Fruit fly (Drosophila melanogaster) whole organism, wandering third instar larva: ENCODE measurements around the gene mora.
A peak's percentile ranks its signal among the peaks of the same experiment; 100 is the strongest.

Experiments used
- Abd-B ChIP-seq: fragments of >200 bp; optimal IDR thresholded peaks from 2 replicates; lab custom pipeline; 2017; ENCODE audit warnings: missing biosample characterization, missing genetic modification characterization
- CG9705 ChIP-seq: fragments of 200-800 bp; sonication (Bioruptor generic); optimal IDR thresholded peaks from 2 replicates; lab custom pipeline; 2018; ENCODE audit warnings: missing biosample characterization, mild to moderate bottlenecking, missing genetic modification characterization
- Dif ChIP-seq: fragments of 200-275, 200-300 bp; sonication (Bioruptor generic); optimal IDR thresholded peaks from 2 replicates; lab custom pipeline; 2018; ENCODE audit warnings: missing biosample characterization, missing genetic modification characterization; ENCODE audit not compliant: partially characterized antibody
- GATAd ChIP-seq: sonication (Bioruptor generic); optimal IDR thresholded peaks from 2 replicates; lab custom pipeline; 2016; ENCODE audit warnings: missing biosample characterization, missing genetic modification characterization
- HLH106 ChIP-seq: fragments of 200-800 bp; optimal IDR thresholded peaks from 3 replicates; lab custom pipeline; 2019; ENCODE audit warnings: missing biosample characterization, mild to moderate bottlenecking, missing genetic modification characterization, moderate library complexity
- Hnf4 ChIP-seq: fragments of 200-800 bp; sonication (Bioruptor generic); optimal IDR thresholded peaks from 2 replicates; lab custom pipeline; 2016; ENCODE audit warnings: missing biosample characterization, mild to moderate bottlenecking, missing genetic modification characterization
- Hr83 ChIP-seq: fragments of 200-300 bp; sonication (Bioruptor generic); optimal IDR thresholded peaks from 2 replicates; lab custom pipeline; 2016; ENCODE audit warnings: missing biosample characterization, mild to moderate bottlenecking, missing genetic modification characterization, moderate library complexity; ENCODE audit not compliant: poor library complexity, severe bottlenecking
- Jra ChIP-seq: sonication (Bioruptor generic); optimal IDR thresholded peaks from 2 replicates; lab custom pipeline; 2016; ENCODE audit warnings: missing biosample characterization, missing genetic modification characterization
- Mio ChIP-seq: sonication (Bioruptor generic); optimal IDR thresholded peaks from 2 replicates; lab custom pipeline; 2016; ENCODE audit warnings: missing biosample characterization, missing genetic modification characterization
- Myc ChIP-seq: fragments of >200 bp; optimal IDR thresholded peaks from 2 replicates; lab custom pipeline; 2017
- N ChIP-seq: fragments of >200 bp; optimal IDR thresholded peaks from 2 replicates; lab custom pipeline; 2018; ENCODE audit warnings: missing biosample characterization, missing external identifiers, missing genetic modification characterization
- OdsH ChIP-seq: fragments of 200-800 bp; sonication (Bioruptor generic); optimal IDR thresholded peaks from 2 replicates; lab custom pipeline; 2016; ENCODE audit warnings: missing biosample characterization, mild to moderate bottlenecking, missing genetic modification characterization
- Rel ChIP-seq, 2 experiments: fragments of 200-800 bp; sonication (Bioruptor generic) in 1 of 2; optimal IDR thresholded peaks; 2 replicates in 1 of 2; 3 replicates in 1 of 2; lab custom pipeline; 2016 to 2019; ENCODE audit warnings: mild to moderate bottlenecking in 2 of 2, missing biosample characterization in 2 of 2, missing genetic modification characterization in 2 of 2, moderate library complexity in 1 of 2
- Sp1 ChIP-seq: fragments of 200-800 bp; sonication (Bioruptor generic); optimal IDR thresholded peaks from 3 replicates; lab custom pipeline; 2019; ENCODE audit warnings: missing biosample characterization, mild to moderate bottlenecking, missing genetic modification characterization, moderate library complexity
- br ChIP-seq: fragments of 200-800 bp; sonication (Bioruptor generic); optimal IDR thresholded peaks from 2 replicates; lab custom pipeline; 2016; ENCODE audit warnings: missing biosample characterization, missing genetic modification characterization
- brk ChIP-seq: fragments of 200-800 bp; sonication (Bioruptor generic); optimal IDR thresholded peaks from 2 replicates; lab custom pipeline; 2016; ENCODE audit warnings: missing biosample characterization, mild to moderate bottlenecking, missing genetic modification characterization
- dl ChIP-seq, 2 experiments: fragments of 175-275, 200-275 bp in 1 of 2; fragments of 200-275 bp in 1 of 2; sonication (Bioruptor generic); optimal IDR thresholded peaks; lab custom pipeline; 2018; ENCODE audit warnings: mild to moderate bottlenecking in 2 of 2, missing biosample characterization in 2 of 2, missing genetic modification characterization in 2 of 2, moderate library complexity in 2 of 2; ENCODE audit not compliant: partially characterized antibody in 2 of 2, insufficient read depth in 1 of 2
- dmrt93B ChIP-seq: fragments of 200-800 bp; sonication (Bioruptor generic); optimal IDR thresholded peaks from 2 replicates; lab custom pipeline; 2018; ENCODE audit warnings: missing biosample characterization, mild to moderate bottlenecking, missing genetic modification characterization
- ey ChIP-seq: fragments of 200-800 bp; sonication (Bioruptor generic); optimal IDR thresholded peaks from 2 replicates; lab custom pipeline; 2016; ENCODE audit warnings: missing biosample characterization, missing genetic modification characterization
- foxo ChIP-seq, 2 experiments: fragments of 200-800 bp; sonication (Bioruptor generic); optimal IDR thresholded peaks; 2 replicates in 1 of 2; 3 replicates in 1 of 2; lab custom pipeline; 2016 to 2017; ENCODE audit warnings: missing biosample characterization in 2 of 2, missing genetic modification characterization in 2 of 2
- fru ChIP-seq: fragments of 200-800 bp; sonication (Bioruptor generic); optimal IDR thresholded peaks from 3 replicates; lab custom pipeline; 2016; ENCODE audit warnings: missing biosample characterization, mild to moderate bottlenecking, missing genetic modification characterization
- h ChIP-seq: fragments of 200-800 bp; sonication (Bioruptor generic); optimal IDR thresholded peaks from 3 replicates; lab custom pipeline; 2016; ENCODE audit warnings: missing biosample characterization, mild to moderate bottlenecking, missing genetic modification characterization
- lola ChIP-seq: fragments of >200 bp; optimal IDR thresholded peaks from 2 replicates; lab custom pipeline; 2017; ENCODE audit warnings: missing biosample characterization, missing genetic modification characterization
- pan ChIP-seq: fragments of >200 bp; optimal IDR thresholded peaks from 2 replicates; lab custom pipeline; 2017
- psq ChIP-seq: fragments of 200-800 bp; sonication (Bioruptor generic); optimal IDR thresholded peaks from 3 replicates; lab custom pipeline; 2017; ENCODE audit warnings: missing biosample characterization, mild to moderate bottlenecking, missing genetic modification characterization, moderate library complexity
- rgr ChIP-seq: fragments of 200-800 bp; sonication (Bioruptor generic); optimal IDR thresholded peaks from 3 replicates; lab custom pipeline; 2016; ENCODE audit warnings: missing biosample characterization, mild to moderate bottlenecking, missing genetic modification characterization
- sage ChIP-seq: fragments of 200-800 bp; sonication (Bioruptor generic); optimal IDR thresholded peaks from 2 replicates; lab custom pipeline; 2016; ENCODE audit warnings: missing biosample characterization, mild to moderate bottlenecking, missing genetic modification characterization
- sv ChIP-seq: fragments of 200-800 bp; sonication (Bioruptor generic); optimal IDR thresholded peaks from 3 replicates; lab custom pipeline; 2016; ENCODE audit warnings: missing biosample characterization, missing genetic modification characterization
- tai ChIP-seq: sonication (Bioruptor generic); optimal IDR thresholded peaks from 2 replicates; lab custom pipeline; 2016; ENCODE audit warnings: missing biosample characterization, missing genetic modification characterization
- usp ChIP-seq: fragments of >200 bp; optimal IDR thresholded peaks from 2 replicates; lab custom pipeline; 2017; ENCODE audit warnings: missing biosample characterization, missing genetic modification characterization

mora gene

DNA sequence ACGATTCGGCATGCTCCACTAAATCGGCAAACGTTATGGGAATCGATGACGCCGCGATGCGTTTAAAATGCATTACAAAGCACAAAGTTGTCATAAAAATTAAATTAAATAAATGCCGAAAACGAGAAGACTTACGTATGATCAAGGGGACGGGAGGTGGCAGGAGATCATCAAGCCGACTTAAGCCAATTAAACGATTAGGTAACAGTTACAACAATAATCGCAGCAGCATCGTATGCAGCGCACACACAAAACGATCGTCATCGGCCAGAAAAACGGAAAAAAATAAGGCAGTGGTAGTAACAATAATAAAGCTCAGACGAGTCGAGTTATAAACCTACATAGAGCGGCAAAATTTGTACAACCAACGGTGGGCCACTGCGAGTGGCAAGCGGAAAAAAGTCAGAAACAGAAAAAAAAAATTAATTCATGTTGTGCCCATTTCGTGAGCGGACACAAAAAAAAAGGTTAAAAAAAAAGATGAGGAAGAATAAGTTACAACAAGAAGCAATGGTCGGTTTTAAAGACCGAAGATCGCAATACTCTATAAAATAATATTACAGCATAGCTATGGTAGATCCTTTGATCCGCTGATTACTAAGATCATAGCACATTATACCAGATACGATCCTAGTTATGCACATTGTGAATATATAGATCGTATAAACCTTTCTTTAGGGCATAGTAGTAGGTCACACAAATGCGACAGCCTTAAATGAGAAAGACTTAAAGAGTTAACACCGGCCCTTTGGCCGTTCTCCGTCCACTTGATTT lies 20.4 kb downstream of the mora start:
- TF ChIP-seq fru (GFP tag; lab: Kevin White, UChicago) (peak; percentile 48), foxo (GFP tag; optimal IDR thresholded peaks at IDR 0.05; lab: Kevin White, UChicago) (peak in 1 of 2 experiments; percentile 9), ey (peak; percentile 1), rgr (GFP tag; lab: Kevin White, UChicago) (peak; percentile 2), h (GFP tag; lab: Kevin White, UChicago) (peak; percentile 42), N (GFP tag; lab: Kevin White, UChicago) (no peak)

DNA sequence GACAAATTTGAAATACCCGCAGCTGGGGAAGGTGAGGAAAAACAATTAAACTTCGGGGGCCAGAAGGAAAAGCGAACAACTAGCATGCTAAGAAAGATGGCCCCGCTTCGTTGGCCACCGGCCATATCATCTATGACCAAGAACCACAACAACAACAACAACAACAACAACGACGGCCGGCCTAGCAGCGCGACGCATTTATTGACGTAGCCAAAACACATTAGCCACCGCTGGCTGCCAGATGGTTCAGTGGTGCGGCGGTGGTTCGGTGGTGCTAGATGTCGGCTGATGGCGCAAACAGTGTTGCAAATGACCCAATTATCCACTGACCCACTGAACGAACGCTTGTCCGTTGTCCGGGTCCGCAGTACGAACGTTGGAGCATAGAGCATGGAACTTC lies 27.5 kb downstream of the mora start:
- TF ChIP-seq h (GFP tag; lab: Kevin White, UChicago) (no peak), Abd-B (GFP tag; lab: Kevin White, UChicago) (no peak), dmrt93B (GFP tag; lab: Kevin White, UChicago) (no peak), Mio (GFP tag; lab: Kevin White, UChicago) (no peak), sv (no peak), HLH106 (tag; lab: Kevin White, UChicago) (no peak), brk (GFP tag; lab: Kevin White, UChicago) (no peak), CG9705 (GFP tag; lab: Kevin White, UChicago) (no peak), OdsH (GFP tag; lab: Kevin White, UChicago) (no peak), tai (no peak), Jra (no peak)

DNA sequence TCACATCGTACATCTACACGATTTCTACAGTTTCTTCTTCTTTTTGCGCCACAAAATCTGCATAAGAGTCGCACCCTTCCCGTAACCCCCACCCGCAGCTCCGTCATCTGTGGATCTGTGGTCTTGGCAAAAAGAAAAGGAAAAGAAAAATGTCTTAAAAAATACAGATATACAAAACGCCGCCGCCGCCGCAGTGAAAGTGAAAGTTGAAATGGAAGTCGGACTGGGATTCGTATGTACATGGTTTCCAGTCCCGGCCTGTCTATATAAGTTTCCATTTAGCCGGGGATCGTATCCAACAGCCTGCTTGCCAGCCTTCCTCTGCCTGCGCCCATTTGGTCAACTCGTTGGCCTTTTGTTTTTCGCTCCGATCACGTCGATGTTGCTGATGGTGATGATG lies 29.9 kb downstream of the mora start:
- TF ChIP-seq Hr83 (GFP tag; lab: Kevin White, UChicago) (no peak), Myc (lab: Kevin White, UChicago) (no peak), Dif (no peak), pan (lab: Kevin White, UChicago) (no peak), Rel (GFP tag; optimal IDR thresholded peaks at IDR 0.05; lab: Kevin White, UChicago) (no peak), Rel (tag; optimal IDR thresholded peaks at IDR 0.05; lab: Kevin White, UChicago) (no peak), usp (GFP tag; lab: Kevin White, UChicago) (no peak), CG9705 (GFP tag; lab: Kevin White, UChicago) (no peak), h (GFP tag; lab: Kevin White, UChicago) (no peak), lola (GFP tag; lab: Kevin White, UChicago) (no peak), Hnf4 (GFP tag; lab: Kevin White, UChicago) (no peak), dl (GFP tag; optimal IDR thresholded peaks at IDR 0.05; lab: Kevin White, UChicago; ENCODE audit: insufficient read depth in 1 of 2, partially characterized antibody in 2 of 2) (no peak), GATAd (GFP tag; lab: Kevin White, UChicago) (no peak), sage (no peak), Mio (GFP tag; lab: Kevin White, UChicago) (no peak), N (GFP tag; lab: Kevin White, UChicago) (no peak), sv (no peak), Sp1 (GFP tag; lab: Kevin White, UChicago) (no peak), rgr (GFP tag; lab: Kevin White, UChicago) (no peak), dmrt93B (GFP tag; lab: Kevin White, UChicago) (no peak)

DNA sequence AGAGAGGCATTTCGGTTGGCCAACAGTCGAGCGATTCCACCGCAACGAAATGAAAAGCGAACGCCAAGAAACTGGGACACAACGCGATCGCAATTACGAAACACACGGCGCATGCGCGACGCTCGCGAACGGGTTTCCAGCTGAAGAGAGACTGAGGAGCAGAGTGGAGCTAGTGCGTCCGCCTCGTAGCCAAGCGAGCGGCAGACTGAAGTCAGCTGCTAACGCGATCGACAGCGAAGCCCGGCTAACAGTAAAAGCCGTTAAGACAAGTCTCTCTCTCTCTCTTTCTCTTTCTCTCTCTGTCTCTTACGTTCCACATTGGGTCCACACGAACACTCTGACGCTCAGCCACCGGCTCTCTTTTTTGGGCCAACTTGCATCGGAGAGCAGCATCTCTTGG lies 32.4 kb downstream of the mora start, which contains the start of gene CG17786:
Gene CG17786, minus strand, starts transcription at position 154 of the 400 bp plus-strand sequence.
- TF ChIP-seq Sp1 (GFP tag; lab: Kevin White, UChicago) (peak; percentile 43), psq (GFP tag; lab: Kevin White, UChicago) (peak; percentile 1), dl (GFP tag; optimal IDR thresholded peaks at IDR 0.05; lab: Kevin White, UChicago; ENCODE audit: insufficient read depth in 1 of 2, partially characterized antibody in 2 of 2) (peak in 1 of 2 experiments; percentile 72), Rel (GFP tag; optimal IDR thresholded peaks at IDR 0.05; lab: Kevin White, UChicago) (no peak), Rel (tag; optimal IDR thresholded peaks at IDR 0.05; lab: Kevin White, UChicago) (no peak), Dif (peak; percentile 72), br (GFP tag; lab: Kevin White, UChicago) (no peak), h (GFP tag; lab: Kevin White, UChicago) (peak; percentile 7)
